Worm (Caenorhabditis elegans) whole organism, L1 larva: ENCODE results near the gene F57G9.7.

Experiments
- C04F5.9 ChIP-seq: sonication (generic microtip); optimal IDR thresholded peaks from 2 replicates; lab custom pipeline; 2016; ENCODE audit warnings: missing genetic modification characterization, missing compliant biosample characterization
- C16A3.4 ChIP-seq: fragments of 150-350 bp; optimal IDR thresholded peaks from 2 replicates; lab custom pipeline; 2014; ENCODE audit warnings: missing biosample characterization, missing genetic modification characterization
- C34B4.2 ChIP-seq: sonication (generic microtip); optimal IDR thresholded peaks from 2 replicates; lab custom pipeline; 2017; ENCODE audit warnings: mild to moderate bottlenecking, missing genetic modification characterization, missing compliant biosample characterization
- Y116A8C.19 ChIP-seq: sonication (generic microtip); optimal IDR thresholded peaks from 2 replicates; lab custom pipeline; 2016; ENCODE audit warnings: missing compliant biosample characterization, missing genetic modification characterization, borderline replicate concordance
- ces-1 ChIP-seq: fragments of 150-350 bp; optimal IDR thresholded peaks from 2 replicates; lab custom pipeline; 2014; ENCODE audit warnings: missing biosample characterization, missing genetic modification reagents, missing genetic modification characterization
- dpl-1 ChIP-seq, 3 experiments: fragments of 150-350 bp in 2 of 3; sonication (generic microtip) in 1 of 3; optimal IDR thresholded peaks; 2 replicates each; lab custom pipeline; 2014 to 2017; ENCODE audit warnings: missing biosample characterization in 3 of 3, missing genetic modification characterization in 3 of 3, missing genetic modification reagents in 3 of 3
- efl-1 ChIP-seq, 4 experiments: fragments of 150-350 bp; optimal IDR thresholded peaks in 3 of 4; peaks in 1 of 4; 1 replicate in 1 of 4; 2 replicates in 3 of 4; lab custom pipeline; 2014; ENCODE audit warnings: missing biosample characterization in 2 of 4, missing genetic modification characterization in 2 of 4, missing genetic modification reagents in 2 of 4
- elt-3 ChIP-seq, 6 experiments: fragments of 150-350 bp in 1 of 6; sonication (generic microtip); optimal IDR thresholded peaks; 2 replicates each; lab custom pipeline; 2017 to 2018; ENCODE audit warnings: missing biosample characterization in 6 of 6, missing genetic modification characterization in 6 of 6, inconsistent platforms in 1 of 6
- ets-5 ChIP-seq: fragments of 200-800 bp; sonication (Bioruptor generic); IDR thresholded peaks from 2 replicates; pipeline ENCODE4 v1.3.6; 2022; ENCODE audit warnings: missing genetic modification characterization, missing compliant biosample characterization
- fkh-10 ChIP-seq: sonication (generic microtip); optimal IDR thresholded peaks from 2 replicates; lab custom pipeline; 2017; ENCODE audit warnings: missing biosample characterization, missing genetic modification reagents, missing genetic modification characterization
- fkh-8 ChIP-seq: sonication (generic microtip); optimal IDR thresholded peaks from 2 replicates; lab custom pipeline; 2016; ENCODE audit warnings: mild to moderate bottlenecking, missing genetic modification characterization, missing compliant biosample characterization
- hpl-2 ChIP-seq: fragments of 150-350 bp; optimal IDR thresholded peaks from 2 replicates; lab custom pipeline; 2014; ENCODE audit warnings: missing biosample characterization, missing genetic modification reagents, missing genetic modification characterization
- isw-1 ChIP-seq: fragments of 200-800 bp; sonication (Bioruptor generic); IDR thresholded peaks from 2 replicates; pipeline ENCODE4 v1.3.6; 2022; ENCODE audit warnings: missing genetic modification characterization, missing compliant biosample characterization
- lin-13 ChIP-seq: fragments of 150-350 bp; optimal IDR thresholded peaks from 2 replicates; lab custom pipeline; 2014; ENCODE audit warnings: missing biosample characterization, missing genetic modification reagents, missing genetic modification characterization
- lin-14 ChIP-seq: fragments of 200-800 bp; sonication (Bioruptor generic); optimal IDR thresholded peaks from 2 replicates; lab custom pipeline; 2018; ENCODE audit warnings: mild to moderate bottlenecking, missing genetic modification characterization, moderate library complexity, missing compliant biosample characterization
- lin-15B ChIP-seq: fragments of 150-350 bp; sonication (generic microtip); optimal IDR thresholded peaks from 3 replicates; lab custom pipeline; 2014; ENCODE audit warnings: missing biosample characterization, missing genetic modification characterization
- lin-35 ChIP-seq, 2 experiments: fragments of 150-350 bp; optimal IDR thresholded peaks; 2 replicates each; lab custom pipeline; 2014; ENCODE audit warnings: missing biosample characterization in 2 of 2, missing genetic modification characterization in 2 of 2, missing genetic modification reagents in 2 of 2
- lir-3 ChIP-seq: sonication (generic microtip); optimal IDR thresholded peaks from 2 replicates; lab custom pipeline; 2016; ENCODE audit warnings: mild to moderate bottlenecking, missing genetic modification characterization, moderate library complexity, missing compliant biosample characterization; ENCODE audit not compliant: poor library complexity
- lsy-2 ChIP-seq, 2 experiments: fragments of 150-350 bp; optimal IDR thresholded peaks; 2 replicates each; lab custom pipeline; 2014; ENCODE audit warnings: missing biosample characterization in 2 of 2, missing genetic modification characterization in 2 of 2
- mef-2 ChIP-seq: fragments of 150-350 bp; optimal IDR thresholded peaks from 2 replicates; lab custom pipeline; 2014; ENCODE audit warnings: missing biosample characterization, missing genetic modification characterization
- mep-1 ChIP-seq: fragments of 150-350 bp; optimal IDR thresholded peaks from 2 replicates; lab custom pipeline; 2014; ENCODE audit warnings: missing biosample characterization, missing genetic modification characterization
- nhr-19 ChIP-seq: fragments of 200-800 bp; sonication (Bioruptor generic); conservative IDR thresholded peaks from 2 replicates; pipeline ENCODE4 v1.3.6; 2022; ENCODE audit warnings: missing genetic modification characterization, missing compliant biosample characterization
- nhr-28 ChIP-seq: fragments of 150-350 bp; optimal IDR thresholded peaks from 2 replicates; lab custom pipeline; 2014; ENCODE audit warnings: missing biosample characterization, missing genetic modification characterization
- nhr-85 ChIP-seq: sonication (generic microtip); peaks from one replicate; lab custom pipeline; 2016; ENCODE audit warnings: missing genetic modification characterization, inconsistent platforms, missing compliant biosample characterization
- pax-3 ChIP-seq: fragments of 200-800 bp; sonication (Bioruptor generic); optimal IDR thresholded peaks from 2 replicates; lab custom pipeline; 2018; ENCODE audit warnings: mild to moderate bottlenecking, missing genetic modification characterization, moderate library complexity, missing compliant biosample characterization
- pqm-1 ChIP-seq: sonication (generic microtip); optimal IDR thresholded peaks from 3 replicates; lab custom pipeline; 2017; ENCODE audit warnings: missing biosample characterization, missing genetic modification characterization
- skn-1 ChIP-seq: fragments of 150-350 bp; optimal IDR thresholded peaks from 2 replicates; lab custom pipeline; 2014; ENCODE audit warnings: missing biosample characterization, missing genetic modification characterization
- snu-23 ChIP-seq: sonication (generic microtip); optimal IDR thresholded peaks from 2 replicates; lab custom pipeline; 2016; ENCODE audit warnings: missing genetic modification characterization, missing compliant biosample characterization
- swsn-7 ChIP-seq: sonication (generic microtip); optimal IDR thresholded peaks from 2 replicates; lab custom pipeline; 2016; ENCODE audit warnings: missing genetic modification characterization, missing compliant biosample characterization
- tlp-1 ChIP-seq: fragments of 150-350 bp; optimal IDR thresholded peaks from 2 replicates; lab custom pipeline; 2014; ENCODE audit warnings: missing biosample characterization, missing genetic modification characterization
- unc-86 ChIP-seq: sonication (generic microtip); optimal IDR thresholded peaks from 2 replicates; lab custom pipeline; 2016; ENCODE audit warnings: missing genetic modification characterization, missing compliant biosample characterization
- vab-15 ChIP-seq: sonication (generic microtip); optimal IDR thresholded peaks from 2 replicates; lab custom pipeline; 2017; ENCODE audit warnings: missing genotype, mild to moderate bottlenecking, missing genetic modification characterization, missing compliant biosample characterization
- zag-1 ChIP-seq: fragments of 150-350 bp; optimal IDR thresholded peaks from 2 replicates; lab custom pipeline; 2014; ENCODE audit warnings: missing biosample characterization, missing genetic modification characterization
- zip-4 ChIP-seq: fragments of 200-800 bp; sonication (Bioruptor generic); optimal IDR thresholded peaks from 2 replicates; lab custom pipeline; 2018; ENCODE audit warnings: mild to moderate bottlenecking, missing genetic modification characterization, moderate library complexity, missing compliant biosample characterization
- ztf-11 ChIP-seq, 2 experiments: sonication (generic microtip); optimal IDR thresholded peaks; 2 replicates each; lab custom pipeline; 2016 to 2017; ENCODE audit warnings: missing genetic modification characterization in 2 of 2, missing biosample characterization in 1 of 2, missing compliant biosample characterization in 1 of 2

F57G9.7 gene

DNA sequence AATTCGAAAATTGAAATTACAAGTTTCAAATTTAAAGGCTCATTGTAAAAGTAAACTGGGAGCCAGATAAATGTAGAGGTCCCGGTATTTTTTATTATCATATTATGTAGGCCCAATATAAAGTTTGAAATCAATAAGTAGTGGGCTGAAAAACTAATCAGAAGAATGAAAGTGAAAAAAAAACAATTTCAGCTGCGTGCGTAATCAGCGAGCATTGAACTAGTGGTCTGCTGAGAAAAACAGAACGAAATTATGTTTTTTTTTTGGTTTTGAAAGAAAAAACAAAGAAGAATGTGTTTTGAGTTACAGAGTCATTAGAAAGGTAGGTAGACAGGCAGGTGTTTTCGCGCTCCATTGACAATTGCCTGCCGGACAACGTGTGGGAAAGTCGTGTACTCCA, 11.2 kb upstream of the F57G9.7 start, which contains the start of gene sre-31:
sre-31 (minus strand) TSS at position 101 of the 400 bp plus-strand sequence.
- TF ChIP-seq pax-3 (tag; lab: Kevin White, UChicago) (no peak), fkh-10 (GFP tag; lab: Kevin White, UChicago) (no peak), vab-15 (tag; lab: Kevin White, UChicago) (no peak), unc-86 (tag; lab: Kevin White, UChicago) (no peak), ets-5 (no peak), Y116A8C.19 (tag; lab: Kevin White, UChicago) (no peak), skn-1 (tag; lab: Kevin White, UChicago) (no peak)

DNA sequence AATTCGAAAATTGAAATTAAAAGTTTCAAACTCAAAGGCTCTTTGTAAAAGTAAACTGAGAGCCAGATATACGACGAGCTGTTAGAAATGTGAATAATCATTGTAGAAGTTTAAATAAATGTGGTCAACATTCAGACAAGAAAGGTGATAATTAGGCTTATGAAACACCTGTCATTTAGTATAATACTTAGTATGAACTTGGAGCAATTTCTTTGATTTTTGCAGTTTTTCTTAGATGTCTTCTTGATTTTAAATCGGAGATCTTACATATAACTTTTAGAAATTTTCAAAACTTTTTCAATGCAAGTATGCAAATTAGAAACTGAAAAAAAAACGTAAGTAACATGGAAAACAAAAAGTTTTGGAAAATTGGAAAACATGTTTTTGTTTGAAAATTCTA, 8.8 kb upstream of the F57G9.7 start, which contains the start of gene sre-30:
sre-30 (minus strand) TSS at position 101 of the 400 bp plus-strand sequence.
- TF ChIP-seq C04F5.9 (tag; lab: Kevin White, UChicago) (no peak), efl-1 (optimal IDR thresholded peaks at IDR 0.05; lab: Kevin White, UChicago) (no peak), efl-1 (GFP tag; optimal IDR thresholded peaks at IDR 0.05 in 1 of 2; lab: Kevin White, UChicago) (peak in 1 of 2 experiments; percentile 55)

DNA sequence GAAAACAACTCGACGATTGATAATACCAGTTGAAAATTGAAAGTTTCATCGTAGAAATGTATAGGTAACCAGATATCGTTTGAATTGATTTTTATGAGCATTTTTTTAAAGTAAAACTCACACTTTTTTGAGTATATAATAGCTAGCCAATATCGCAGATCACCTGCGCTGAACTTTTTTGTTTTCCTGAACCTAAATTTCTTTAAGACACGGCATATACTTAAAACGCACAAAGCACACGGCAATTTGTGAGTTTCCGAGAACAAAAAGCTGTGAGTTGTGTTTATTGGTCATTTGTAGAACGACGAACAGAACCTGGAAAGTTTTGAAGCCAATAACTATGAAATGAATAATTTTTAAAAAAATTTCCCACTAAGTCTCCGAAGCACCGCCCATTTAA, 4.2 kb upstream of the F57G9.7 start, which contains the start of gene sre-29:
sre-29 (minus strand) TSS at position 101 of the 400 bp plus-strand sequence.
- TF ChIP-seq zag-1 (tag; lab: Kevin White, UChicago) (no peak), tlp-1 (tag; lab: Kevin White, UChicago) (no peak), isw-1 (GFP tag; lab: Robert Waterston, UW) (no peak), pqm-1 (no peak), dpl-1 (GFP tag; optimal IDR thresholded peaks at IDR 0.05; lab: Kevin White, UChicago) (no peak), elt-3 (tag; optimal IDR thresholded peaks at IDR 0.05; lab: Kevin White, UChicago) (no peak)

DNA sequence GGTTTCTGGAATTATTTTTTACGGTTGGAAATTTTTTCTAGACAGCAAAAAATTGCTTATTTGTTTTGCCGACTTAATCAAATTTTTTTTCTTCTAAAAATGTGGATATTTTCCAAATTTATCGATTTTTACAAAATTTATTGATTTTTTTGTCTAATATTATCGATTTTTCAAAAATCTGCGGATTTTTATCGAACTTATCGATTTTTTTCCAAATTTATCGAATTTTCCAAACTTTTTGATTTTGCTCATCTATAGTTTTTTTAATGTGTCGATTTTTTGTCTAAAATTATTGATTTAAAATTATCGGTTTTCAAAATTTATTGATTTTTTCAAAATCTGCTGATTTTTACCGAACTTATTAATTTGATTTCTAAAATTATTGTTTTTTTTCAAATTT, 3.4 kb downstream of the F57G9.7 start:
- TF ChIP-seq lsy-2 (tag; optimal IDR thresholded peaks at IDR 0.05; lab: Kevin White, UChicago) (no peak), efl-1 (optimal IDR thresholded peaks at IDR 0.05; lab: Kevin White, UChicago) (no peak), efl-1 (GFP tag; optimal IDR thresholded peaks at IDR 0.05 in 1 of 2; lab: Kevin White, UChicago) (no peak), lin-35 (GFP tag; optimal IDR thresholded peaks at IDR 0.05; lab: Kevin White, UChicago) (no peak), Y116A8C.19 (tag; lab: Kevin White, UChicago) (no peak), ces-1 (GFP tag; lab: Kevin White, UChicago) (no peak), C16A3.4 (no peak)

DNA sequence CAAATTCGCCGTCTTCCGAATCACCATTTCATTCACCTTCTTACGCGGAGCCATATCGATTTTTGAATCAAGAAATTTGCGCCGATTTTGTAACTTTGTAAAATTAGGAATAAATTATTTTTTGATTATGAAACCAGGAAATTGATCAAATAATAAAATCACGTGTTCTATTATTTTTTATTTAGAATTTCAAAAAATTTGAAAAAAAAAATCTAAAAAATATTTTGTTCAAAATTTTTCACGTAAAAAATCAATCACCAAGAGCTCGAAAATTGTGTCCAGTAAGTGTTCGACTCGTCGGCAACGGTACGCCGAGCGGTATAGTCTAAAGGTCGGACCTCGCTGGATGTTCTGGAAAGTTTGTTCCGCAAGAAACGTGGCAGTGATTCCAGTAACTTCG, 3.9 kb downstream of the F57G9.7 start, which contains the start of gene Y57A10B.7:
Y57A10B.7 (minus strand) TSS at position 101 of the 400 bp plus-strand sequence.
- TF ChIP-seq nhr-85 (tag; lab: Kevin White, UChicago): no peak
- TF ChIP-seq dpl-1 (GFP tag; optimal IDR thresholded peaks at IDR 0.05; lab: Kevin White, UChicago): no peak
- no peak for TF ChIP-seq lin-13 (GFP tag; lab: Kevin White, UChicago)
- TF ChIP-seq mef-2: no peak
- no peak for TF ChIP-seq snu-23 (GFP tag; lab: Kevin White, UChicago)
- no peak for TF ChIP-seq mep-1 (tag; lab: Kevin White, UChicago)
- TF ChIP-seq lin-14 (GFP tag; lab: Kevin White, UChicago): no peak
- TF ChIP-seq swsn-7 (tag; lab: Kevin White, UChicago): no peak
- no peak for TF ChIP-seq lir-3 (tag; lab: Kevin White, UChicago)
- TF ChIP-seq lin-15B (tag; lab: Kevin White, UChicago): no peak
- no peak for TF ChIP-seq nhr-28

DNA sequence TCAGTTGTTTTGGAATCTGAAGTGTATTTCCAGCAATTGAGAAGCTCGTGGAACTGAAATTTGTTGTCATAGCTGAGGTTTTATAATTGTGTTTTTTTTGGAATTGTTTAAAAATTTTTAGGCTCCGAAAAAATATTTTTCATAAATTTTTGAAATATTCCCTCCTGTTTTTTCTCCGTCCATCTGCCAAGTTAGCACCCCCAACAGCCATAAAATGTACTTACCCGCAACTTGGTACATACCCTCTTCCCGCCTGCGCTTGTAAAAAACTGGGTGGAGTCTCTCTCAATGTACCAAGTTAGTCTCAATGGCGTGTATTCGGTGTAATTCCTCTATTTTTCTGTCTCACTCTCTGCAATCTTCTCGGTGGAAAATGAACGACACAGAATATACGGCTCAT, 7.8 kb downstream of the F57G9.7 start, which contains the start of gene Y57A10B.6:
Y57A10B.6 (plus strand) TSS at position 301 of the 400 bp plus-strand sequence.
- TF ChIP-seq hpl-2 (no peak), unc-86 (tag; lab: Kevin White, UChicago) (no peak), C34B4.2 (no peak), ztf-11 (tag; optimal IDR thresholded peaks at IDR 0.05; lab: Kevin White, UChicago) (no peak), nhr-19 (GFP tag; lab: Robert Waterston, UW) (no peak), lin-15B (tag; lab: Kevin White, UChicago) (no peak), zip-4 (GFP tag; lab: Kevin White, UChicago) (no peak), vab-15 (tag; lab: Kevin White, UChicago) (no peak), fkh-8 (tag; lab: Kevin White, UChicago) (no peak), C16A3.4 (no peak)
